Worm (Caenorhabditis elegans): ENCODE measurements around the gene srw-100.

- no peak for TF ChIP-seq flh-1 (GFP tag; optimal IDR thresholded peaks at IDR 0.05)
- TF ChIP-seq pha-4 (tag; optimal IDR thresholded peaks at IDR 0.05): no peak
- TF ChIP-seq nhr-12 (tag; optimal IDR thresholded peaks at IDR 0.05): no peak
- no peak for TF ChIP-seq ceh-43 (GFP tag; optimal IDR thresholded peaks at IDR 0.05)
- TF ChIP-seq blmp-1 (tag; optimal IDR thresholded peaks at IDR 0.05): no peak
Measured at ce11 chrV:1731918-1732317, 20.9 kb downstream of the srw-100 start, which contains the start of gene gst-21.

Measured in whole organism, mixed stage, embryonic.